Worm (Caenorhabditis elegans) whole organism, midembryonic: ENCODE data around the gene Y62E10A.19.

Source experiments
- med-1 ChIP-seq: sonication (generic microtip); optimal IDR thresholded peaks from 2 replicates; lab custom pipeline; 2017; ENCODE audit warnings: missing genetic modification characterization, mild to moderate bottlenecking, missing compliant biosample characterization, antibody characterized with exemption, missing genetic modification reagents; ENCODE audit not compliant: insufficient read depth
- tab-1 ChIP-seq: fragments of 200-800 bp; sonication (Bioruptor generic); IDR thresholded peaks from 2 replicates; pipeline ENCODE4 v1.3.6; 2022; ENCODE audit warnings: missing genetic modification characterization, missing compliant biosample characterization
- ztf-23 ChIP-seq: fragments of 200-800 bp; sonication (Bioruptor generic); IDR thresholded peaks from 2 replicates; pipeline ENCODE4 v1.3.6; 2022; ENCODE audit warnings: missing genetic modification reagents, missing genetic modification characterization, missing compliant biosample characterization

ce11 chrIV:13374918-13375317 lies 33.2 kb downstream of the Y62E10A.19 start:
- no peak for TF ChIP-seq ztf-23 (GFP tag; lab: Robert Waterston, UW)
- TF ChIP-seq tab-1: no peak
- TF ChIP-seq med-1 (GFP tag; lab: Kevin White, UChicago): no peak
